Fruit fly (Drosophila melanogaster) whole organism, wandering third instar larva: ENCODE data around the gene CG7272.

Experiments
- Dfd ChIP-seq: fragments of >200 bp; optimal IDR thresholded peaks from 2 replicates; lab custom pipeline; 2017; ENCODE audit warnings: missing biosample characterization, missing genetic modification characterization
- GATAd ChIP-seq: sonication (Bioruptor generic); optimal IDR thresholded peaks from 2 replicates; lab custom pipeline; 2016; ENCODE audit warnings: missing biosample characterization, missing genetic modification characterization
- Hr78 ChIP-seq: fragments of >200 bp; optimal IDR thresholded peaks from 2 replicates; lab custom pipeline; 2017; ENCODE audit warnings: missing biosample characterization, missing genetic modification characterization
- N ChIP-seq: fragments of >200 bp; optimal IDR thresholded peaks from 2 replicates; lab custom pipeline; 2018; ENCODE audit warnings: missing biosample characterization, missing external identifiers, missing genetic modification characterization
- OdsH ChIP-seq: fragments of 200-800 bp; sonication (Bioruptor generic); optimal IDR thresholded peaks from 2 replicates; lab custom pipeline; 2016; ENCODE audit warnings: missing biosample characterization, mild to moderate bottlenecking, missing genetic modification characterization
- brk ChIP-seq: fragments of 200-800 bp; sonication (Bioruptor generic); optimal IDR thresholded peaks from 2 replicates; lab custom pipeline; 2016; ENCODE audit warnings: missing biosample characterization, mild to moderate bottlenecking, missing genetic modification characterization
- fru ChIP-seq: fragments of 200-800 bp; sonication (Bioruptor generic); optimal IDR thresholded peaks from 3 replicates; lab custom pipeline; 2016; ENCODE audit warnings: missing biosample characterization, mild to moderate bottlenecking, missing genetic modification characterization
- psq ChIP-seq: fragments of 200-800 bp; sonication (Bioruptor generic); optimal IDR thresholded peaks from 3 replicates; lab custom pipeline; 2017; ENCODE audit warnings: missing biosample characterization, mild to moderate bottlenecking, missing genetic modification characterization, moderate library complexity
- woc ChIP-seq: sonication (Bioruptor generic); optimal IDR thresholded peaks from 2 replicates; lab custom pipeline; 2016; ENCODE audit warnings: missing biosample characterization, mild to moderate bottlenecking, missing genetic modification characterization

DNA sequence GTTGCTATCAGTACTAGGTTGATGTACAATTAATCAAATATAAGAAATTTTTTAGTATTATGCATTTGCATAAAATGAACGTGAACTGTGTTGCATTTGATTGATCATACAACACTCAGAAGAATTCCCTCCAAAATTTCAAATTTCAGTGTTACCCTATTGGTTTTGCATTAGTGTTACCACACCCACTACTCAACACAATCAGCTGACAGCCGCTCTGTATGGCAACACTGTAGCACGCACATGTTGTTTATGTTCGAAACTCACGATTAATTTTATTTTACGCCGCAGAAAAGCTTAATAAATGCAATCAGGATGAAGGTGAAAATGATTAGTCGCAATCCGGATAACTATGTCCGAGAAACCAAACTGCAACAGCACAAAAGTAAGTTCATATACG lies 2.0 kb upstream of the CG7272 start, which contains the start of gene CG7275:
- TF ChIP-seq brk (GFP tag; lab: Kevin White, UChicago) (peak; percentile 22), psq (GFP tag; lab: Kevin White, UChicago) (no peak), Dfd (GFP tag; lab: Kevin White, UChicago) (no peak), woc (GFP tag; lab: Kevin White, UChicago) (no peak), OdsH (GFP tag; lab: Kevin White, UChicago) (no peak), N (GFP tag; lab: Kevin White, UChicago) (no peak), fru (GFP tag; lab: Kevin White, UChicago) (no peak), GATAd (no peak), Hr78 (GFP tag; lab: Kevin White, UChicago) (no peak)
